Worm (Caenorhabditis elegans): ENCODE measurements around the gene nhr-101.

The nhr-101 gene

ce11 chrV:11534495-11535189 lies 35.6 kb upstream of the nhr-101 start (continued):
- TF ChIP-seq unc-30 (tag; optimal IDR thresholded peaks at IDR 0.05): no peak
- peak; percentile 21 for TF ChIP-seq hpl-2 (GFP tag; optimal IDR thresholded peaks at IDR 0.05)
- TF ChIP-seq vab-15 (tag; optimal IDR thresholded peaks at IDR 0.05): no peak
- TF ChIP-seq lin-13 (GFP tag; optimal IDR thresholded peaks at IDR 0.05): no peak
- TF ChIP-seq mab-9 (GFP tag; IDR thresholded peaks at IDR 0.05): no peak
- TF ChIP-seq tlp-1 (tag; optimal IDR thresholded peaks at IDR 0.05): no peak
- TF ChIP-seq ceh-8 (GFP tag; optimal IDR thresholded peaks at IDR 0.05): no peak
- no peak for TF ChIP-seq pqm-1 (tag; optimal IDR thresholded peaks at IDR 0.05)
- TF ChIP-seq ceh-82 (tag; optimal IDR thresholded peaks at IDR 0.05): no peak
- no peak for TF ChIP-seq hlh-17 (GFP tag; optimal IDR thresholded peaks at IDR 0.05; ENCODE audit: borderline replicate concordance)
- no peak for TF ChIP-seq aly-2 (tag; optimal IDR thresholded peaks at IDR 0.05)
- TF ChIP-seq mef-2 (tag; optimal IDR thresholded peaks at IDR 0.05): no peak
- no peak for TF ChIP-seq lin-15B (tag; optimal IDR thresholded peaks at IDR 0.05)
- TF ChIP-seq mep-1 (tag; optimal IDR thresholded peaks at IDR 0.05): peak; percentile 11
- TF ChIP-seq skn-1 (tag; optimal IDR thresholded peaks at IDR 0.05): no peak
- peak; percentile 51 for TF ChIP-seq nhr-90 (tag; optimal IDR thresholded peaks at IDR 0.05; ENCODE audit: poor library complexity)
- TF ChIP-seq C34B4.2 (tag; optimal IDR thresholded peaks at IDR 0.05): no peak
- peak in 5 of 6 experiments; percentile 64 to 90 (median 68) for TF ChIP-seq elt-3 (tag; optimal IDR thresholded peaks at IDR 0.05)
- no peak for TF ChIP-seq zip-4 (GFP tag; optimal IDR thresholded peaks at IDR 0.05)
- peak; percentile 68 for TF ChIP-seq nhr-71 (tag; optimal IDR thresholded peaks at IDR 0.05)
- TF ChIP-seq nhr-47 (tag; optimal IDR thresholded peaks at IDR 0.05): no peak
- TF ChIP-seq mdl-1 (tag; optimal IDR thresholded peaks at IDR 0.05): peak in 1 of 2 experiments; percentile 60
- TF ChIP-seq snpc-4 (tag; optimal IDR thresholded peaks at IDR 0.05): no peak
- no peak for TF ChIP-seq nhr-84 (tag; optimal IDR thresholded peaks at IDR 0.05)
- no peak for TF ChIP-seq fkh-8 (tag; optimal IDR thresholded peaks at IDR 0.05)
- no peak for TF ChIP-seq Y116A8C.19 (tag; optimal IDR thresholded peaks at IDR 0.05; ENCODE audit: borderline replicate concordance)
- peak; percentile 81 for TF ChIP-seq nhr-85 (tag)
- no peak for TF ChIP-seq sup-37 (GFP tag; optimal IDR thresholded peaks at IDR 0.05)
- TF ChIP-seq C04F5.9 (tag; optimal IDR thresholded peaks at IDR 0.05): no peak
- no peak for TF ChIP-seq ets-5 (GFP tag; IDR thresholded peaks at IDR 0.05)
- peak in 1 of 3 experiments; percentile 28 for TF ChIP-seq dpl-1 (GFP tag; optimal IDR thresholded peaks at IDR 0.05)
- no peak for TF ChIP-seq unc-98 (GFP tag; IDR thresholded peaks at IDR 0.05)
- TF ChIP-seq efl-3 (GFP tag; optimal IDR thresholded peaks at IDR 0.05): no peak
- TF ChIP-seq grh-1 (GFP tag; IDR thresholded peaks at IDR 0.05): peak; percentile 10; the same call in 1 of the 2 replicates
- TF ChIP-seq lin-39 (tag; optimal IDR thresholded peaks at IDR 0.05): no peak

ce11 chrV:11535504-11536062 lies 34.7 kb upstream of the nhr-101 start:
- TF ChIP-seq lsy-2 (tag; optimal IDR thresholded peaks at IDR 0.05) (peak in 1 of 2 experiments; percentile 37), rnt-1 (tag; optimal IDR thresholded peaks at IDR 0.05) (peak; percentile 67), nhr-71 (tag; optimal IDR thresholded peaks at IDR 0.05) (peak; percentile 55), nhr-19 (GFP tag; conservative IDR thresholded peaks at IDR 0.05) (peak; percentile 17; the same call in 1 of the 2 replicates), lin-15B (tag; optimal IDR thresholded peaks at IDR 0.05) (no peak), efl-1 (optimal IDR thresholded peaks at IDR 0.05) (no peak), efl-1 (GFP tag; optimal IDR thresholded peaks at IDR 0.05 in 1 of 2) (peak in 1 of 2 experiments; percentile 90), lin-35 (GFP tag; optimal IDR thresholded peaks at IDR 0.05) (peak in 1 of 2 experiments; percentile 38), hlh-4 (tag; optimal IDR thresholded peaks at IDR 0.05) (no peak), nhr-84 (tag; optimal IDR thresholded peaks at IDR 0.05) (no peak), isw-1 (GFP tag; IDR thresholded peaks at IDR 0.05) (no peak), xbp-1 (tag; optimal IDR thresholded peaks at IDR 0.05) (no peak), blmp-1 (tag; optimal IDR thresholded peaks at IDR 0.05) (peak; percentile 51), mep-1 (tag; optimal IDR thresholded peaks at IDR 0.05) (peak; percentile 10), snu-23 (GFP tag; optimal IDR thresholded peaks at IDR 0.05) (peak; percentile 11), lin-14 (GFP tag; optimal IDR thresholded peaks at IDR 0.05) (peak; percentile 61), F16B12.6 (tag; optimal IDR thresholded peaks at IDR 0.05) (no peak), elt-2 (tag; optimal IDR thresholded peaks at IDR 0.05) (peak; percentile 66), nhr-20 (tag; optimal IDR thresholded peaks at IDR 0.05) (peak; percentile 1), nhr-47 (tag; optimal IDR thresholded peaks at IDR 0.05) (peak; percentile 0), nhr-85 (tag) (peak; percentile 34)

All from whole organism, L1 larva.